Fruit fly (Drosophila melanogaster): ENCODE results near the gene Fur1.

DNA sequence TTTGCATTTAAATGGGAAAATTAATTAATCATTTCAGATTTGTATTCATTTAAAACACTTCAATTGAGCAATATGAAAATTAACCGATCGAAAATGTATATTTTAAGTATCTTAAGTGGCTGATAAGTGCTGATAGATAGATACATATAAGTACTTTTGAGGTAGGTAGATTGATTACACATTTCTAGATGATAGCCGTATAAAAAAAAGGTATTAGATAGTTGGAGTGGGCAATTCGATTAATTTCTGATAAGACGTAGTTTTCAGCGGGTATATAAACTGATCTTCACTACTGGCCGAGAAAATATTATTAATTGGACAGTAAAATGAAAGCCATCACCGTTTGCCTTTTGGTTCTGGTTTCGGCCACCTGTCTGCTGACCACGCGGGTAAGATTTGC, 32.0 kb upstream of the Fur1 start, which contains the start of gene CG5107:
- no peak for TF ChIP-seq Mnt (GFP tag; optimal IDR thresholded peaks at IDR 0.05)
- no peak for TF ChIP-seq Hr96 (GFP tag; optimal IDR thresholded peaks at IDR 0.05)
- no peak for TF ChIP-seq CG33017 (tag; optimal IDR thresholded peaks at IDR 0.05)
- TF ChIP-seq cic (GFP tag; optimal IDR thresholded peaks at IDR 0.05), result no peak
- TF ChIP-seq Crg-1 (GFP tag; optimal IDR thresholded peaks at IDR 0.05), result no peak
- TF ChIP-seq CG11617 (GFP tag; optimal IDR thresholded peaks at IDR 0.05), result no peak
- no peak for TF ChIP-seq ovo (GFP tag; optimal IDR thresholded peaks at IDR 0.05)
